Fruit fly (Drosophila melanogaster) whole organism, embryonic: ENCODE results near the gene CG6733.

Source experiments
- Bdp1 ChIP-seq: fragments of 200-800 bp; sonication (Bioruptor generic); optimal IDR thresholded peaks from 3 replicates; lab custom pipeline; 2016; ENCODE audit warnings: missing biosample characterization, missing genetic modification characterization
- Bgb ChIP-seq: fragments of 200-800 bp; sonication (Bioruptor generic); IDR thresholded peaks from 2 replicates; pipeline ENCODE4 v1.3.6; 2022; ENCODE audit warnings: missing biosample characterization, missing genetic modification characterization; ENCODE audit not compliant: partially characterized antibody
- CG10366 ChIP-seq: fragments of 200-800 bp; sonication (Bioruptor generic); IDR thresholded peaks from 2 replicates; pipeline ENCODE4 v1.3.6; 2022; ENCODE audit warnings: missing biosample characterization, missing genetic modification characterization
- CG12659 ChIP-seq: fragments of 200-800 bp; sonication (Bioruptor generic); optimal IDR thresholded peaks from 3 replicates; lab custom pipeline; 2017; ENCODE audit warnings: mild to moderate bottlenecking, missing biosample characterization, missing genetic modification reagents, missing genetic modification characterization
- CG12942 ChIP-seq: fragments of 200-800 bp; sonication (Bioruptor generic); optimal IDR thresholded peaks from 3 replicates; lab custom pipeline; 2016; ENCODE audit warnings: missing biosample characterization, missing genetic modification characterization
- CG15011 ChIP-seq: fragments of 200-800 bp; sonication (Bioruptor generic); optimal IDR thresholded peaks from 3 replicates; lab custom pipeline; 2018; ENCODE audit warnings: missing biosample characterization, mild to moderate bottlenecking, missing genetic modification characterization
- CG18262 ChIP-seq: fragments of 200-800 bp; optimal IDR thresholded peaks from 3 replicates; lab custom pipeline; 2019; ENCODE audit warnings: missing biosample characterization, mild to moderate bottlenecking, missing genetic modification characterization, moderate library complexity
- CG18599 ChIP-seq: fragments of 200-800 bp; sonication (Bioruptor generic); optimal IDR thresholded peaks from 3 replicates; lab custom pipeline; 2017; ENCODE audit warnings: missing biosample characterization, missing genetic modification characterization, mild to moderate bottlenecking, moderate library complexity, missing genetic modification reagents
- CG2678 ChIP-seq: fragments of 200-800 bp; sonication (Bioruptor generic); optimal IDR thresholded peaks from 3 replicates; lab custom pipeline; 2019; ENCODE audit warnings: missing biosample characterization, mild to moderate bottlenecking, missing genetic modification characterization, moderate library complexity
- CG32532 ChIP-seq: fragments of 200-800 bp; sonication (Bioruptor generic); IDR thresholded peaks from 2 replicates; pipeline ENCODE4 v1.3.6; 2022; ENCODE audit warnings: missing biosample characterization, missing genetic modification characterization
- CG3726 ChIP-seq: fragments of 200-800 bp; sonication (Bioruptor generic); IDR thresholded peaks from 3 replicates; pipeline ENCODE4, ENCODE4 v1.3.6; 2022; ENCODE audit warnings: missing biosample characterization, missing genetic modification characterization
- CG6272 ChIP-seq: fragments of 200-800 bp; sonication (Bioruptor generic); IDR thresholded peaks from 2 replicates; pipeline ENCODE4 v1.3.6; 2022; ENCODE audit warnings: missing biosample characterization, missing genetic modification characterization
- CG6791 ChIP-seq: fragments of 200-800 bp; sonication (Bioruptor generic); IDR thresholded peaks from 3 replicates; pipeline ENCODE4 v1.3.6; 2022; ENCODE audit warnings: missing biosample characterization, missing genetic modification characterization; ENCODE audit not compliant: partially characterized antibody
- CG7556 ChIP-seq: fragments of 200-800 bp; sonication (Bioruptor generic); optimal IDR thresholded peaks from 2 replicates; lab custom pipeline; 2017; ENCODE audit warnings: missing biosample characterization, mild to moderate bottlenecking, missing genetic modification characterization
- CG9437 ChIP-seq: fragments of 200-800 bp; sonication (Bioruptor generic); optimal IDR thresholded peaks from 2 replicates; lab custom pipeline; 2018; ENCODE audit warnings: missing biosample characterization, mild to moderate bottlenecking, missing genetic modification characterization
- Chrac-16 ChIP-seq: fragments of 200-800 bp; sonication (Bioruptor generic); optimal IDR thresholded peaks from 3 replicates; lab custom pipeline; 2016; ENCODE audit warnings: missing biosample characterization, missing genetic modification characterization
- Deaf1 ChIP-seq: fragments of 200-800 bp; optimal IDR thresholded peaks from 3 replicates; lab custom pipeline; 2019; ENCODE audit warnings: missing biosample characterization, mild to moderate bottlenecking, missing genetic modification characterization, moderate library complexity
- Dp ChIP-seq: fragments of 200-800 bp; sonication (Bioruptor generic); optimal IDR thresholded peaks from 2 replicates; lab custom pipeline; 2018; ENCODE audit warnings: missing biosample characterization, mild to moderate bottlenecking, missing genetic modification characterization, moderate library complexity
- Dref ChIP-seq: fragments of 200-800 bp; sonication (Bioruptor generic); IDR thresholded peaks from 2 replicates; pipeline ENCODE4 v1.3.6; 2022; ENCODE audit warnings: missing biosample characterization, missing genetic modification characterization
- Fer1 ChIP-seq: fragments of 200-800 bp; sonication (Bioruptor generic); optimal IDR thresholded peaks from 2 replicates; lab custom pipeline; 2017; ENCODE audit warnings: missing biosample characterization, mild to moderate bottlenecking, missing genetic modification characterization
- Hmx ChIP-seq: fragments of 200-800 bp; sonication (Bioruptor generic); optimal IDR thresholded peaks from 2 replicates; lab custom pipeline; 2016; ENCODE audit warnings: missing biosample characterization, missing genetic modification characterization
- Lhr ChIP-seq: fragments of 200-800 bp; sonication (Bioruptor generic); optimal IDR thresholded peaks from 3 replicates; lab custom pipeline; 2017; ENCODE audit warnings: mild to moderate bottlenecking, missing biosample characterization, missing genetic modification reagents, missing genetic modification characterization
- MESR4 ChIP-seq: fragments of 200-800 bp; sonication (Bioruptor generic); optimal IDR thresholded peaks from 2 replicates; lab custom pipeline; 2018; ENCODE audit warnings: missing biosample characterization, mild to moderate bottlenecking, missing genetic modification characterization, moderate library complexity
- Mrtf ChIP-seq: fragments of 200-800 bp; sonication (Bioruptor generic); IDR thresholded peaks from 3 replicates; pipeline ENCODE4 v1.3.6; 2022; ENCODE audit warnings: missing biosample characterization, missing genetic modification characterization
- Oli ChIP-seq: fragments of 200-800 bp; sonication (Bioruptor generic); optimal IDR thresholded peaks from 2 replicates; lab custom pipeline; 2018; ENCODE audit warnings: missing biosample characterization, mild to moderate bottlenecking, missing genetic modification characterization, moderate library complexity
- Optix ChIP-seq: fragments of 200-800 bp; sonication (Bioruptor generic); IDR thresholded peaks from 3 replicates; pipeline ENCODE4 v1.3.6; 2022; ENCODE audit warnings: missing biosample characterization, missing genetic modification characterization
- Ptx1 ChIP-seq: fragments of 200-800 bp; sonication (Bioruptor generic); IDR thresholded peaks from 2 replicates; pipeline ENCODE4 v1.3.6; 2022; ENCODE audit warnings: missing biosample characterization, missing genetic modification characterization
- Six4 ChIP-seq: fragments of 200-800 bp; sonication (Bioruptor generic); optimal IDR thresholded peaks from 2 replicates; lab custom pipeline; 2016; ENCODE audit warnings: missing biosample characterization, missing genetic modification characterization
- Spps ChIP-seq: fragments of 200-800 bp; sonication (Bioruptor generic); optimal IDR thresholded peaks from 2 replicates; lab custom pipeline; 2018; ENCODE audit warnings: missing biosample characterization, mild to moderate bottlenecking, missing genetic modification characterization
- YL-1 ChIP-seq: fragments of 200-800 bp; sonication (Bioruptor generic); optimal IDR thresholded peaks from 3 replicates; lab custom pipeline; 2017; ENCODE audit warnings: missing biosample characterization, mild to moderate bottlenecking, missing genetic modification characterization
- ara ChIP-seq: fragments of 200-800 bp; sonication (Bioruptor generic); IDR thresholded peaks from 2 replicates; pipeline ENCODE4 v1.3.6; 2022; ENCODE audit warnings: missing biosample characterization, missing genetic modification characterization
- chinmo ChIP-seq: fragments of 200-800 bp; sonication (Bioruptor generic); IDR thresholded peaks from 4 replicates; pipeline ENCODE4 v1.3.6; 2022; ENCODE audit warnings: missing biosample characterization, missing genetic modification characterization; ENCODE audit not compliant: partially characterized antibody
- ci ChIP-seq: fragments of 200-800 bp; sonication (Bioruptor generic); IDR thresholded peaks from 3 replicates; pipeline ENCODE4 v1.3.6; 2022; ENCODE audit warnings: missing biosample characterization, missing genetic modification characterization
- fru ChIP-seq: fragments of >200 bp; optimal IDR thresholded peaks from 2 replicates; lab custom pipeline; 2017
- ftz-f1 ChIP-seq: fragments of 200-800 bp; sonication (Bioruptor generic); optimal IDR thresholded peaks from 2 replicates; lab custom pipeline; 2016; ENCODE audit warnings: missing biosample characterization, missing genetic modification characterization
- gfzf ChIP-seq: fragments of 200-800 bp; sonication (Bioruptor generic); optimal IDR thresholded peaks from 2 replicates; lab custom pipeline; 2016; ENCODE audit warnings: missing biosample characterization, mild to moderate bottlenecking, missing genetic modification characterization, moderate library complexity
- kni ChIP-seq: fragments of 200-800 bp; sonication (Bioruptor generic); optimal IDR thresholded peaks from 3 replicates; lab custom pipeline; 2017; ENCODE audit warnings: mild to moderate bottlenecking, missing biosample characterization, missing genetic modification reagents, missing genetic modification characterization
- lmd ChIP-seq: fragments of 200-800 bp; sonication (Bioruptor generic); IDR thresholded peaks from 2 replicates; pipeline ENCODE4 v1.3.6; 2022; ENCODE audit warnings: missing biosample characterization, missing genetic modification characterization
- nom ChIP-seq: fragments of 200-800 bp; sonication (Bioruptor generic); optimal IDR thresholded peaks from 2 replicates; lab custom pipeline; 2017; ENCODE audit warnings: missing biosample characterization, missing genetic modification characterization, mild to moderate bottlenecking, moderate library complexity, missing genetic modification reagents
- phol ChIP-seq: fragments of 200-800 bp; sonication (Bioruptor generic); optimal IDR thresholded peaks from 3 replicates; lab custom pipeline; 2018; ENCODE audit warnings: missing biosample characterization, mild to moderate bottlenecking, missing genetic modification characterization, moderate library complexity
- row ChIP-seq: fragments of 200-800 bp; sonication (Bioruptor generic); IDR thresholded peaks from 3 replicates; pipeline ENCODE4 v1.3.6; 2022; ENCODE audit warnings: missing biosample characterization, missing genetic modification characterization
- sob ChIP-seq: fragments of 200-800 bp; sonication (Bioruptor generic); IDR thresholded peaks from 2 replicates; pipeline ENCODE4 v1.3.6; 2022; ENCODE audit warnings: missing biosample characterization, missing genetic modification characterization
- unc-4 ChIP-seq: fragments of 200-800 bp; sonication (Bioruptor generic); IDR thresholded peaks from 2 replicates; pipeline ENCODE4 v1.3.6; 2022; ENCODE audit warnings: missing biosample characterization, missing genetic modification characterization; ENCODE audit not compliant: partially characterized antibody
- unpg ChIP-seq: fragments of 200-800 bp; sonication (Bioruptor generic); optimal IDR thresholded peaks from 3 replicates; lab custom pipeline; 2018; ENCODE audit warnings: missing biosample characterization, mild to moderate bottlenecking, missing genetic modification characterization, moderate library complexity
- vnd ChIP-seq: fragments of 200-800 bp; sonication (Bioruptor generic); IDR thresholded peaks from 3 replicates; pipeline ENCODE4 v1.3.6; 2022; ENCODE audit warnings: missing biosample characterization, missing genetic modification characterization; ENCODE audit not compliant: partially characterized antibody
- vvl ChIP-seq: fragments of 200-800 bp; sonication (Bioruptor generic); IDR thresholded peaks from 2 replicates; pipeline ENCODE4 v1.3.6; 2022; ENCODE audit warnings: missing biosample characterization, missing genetic modification characterization

The CG6733 gene

DNA sequence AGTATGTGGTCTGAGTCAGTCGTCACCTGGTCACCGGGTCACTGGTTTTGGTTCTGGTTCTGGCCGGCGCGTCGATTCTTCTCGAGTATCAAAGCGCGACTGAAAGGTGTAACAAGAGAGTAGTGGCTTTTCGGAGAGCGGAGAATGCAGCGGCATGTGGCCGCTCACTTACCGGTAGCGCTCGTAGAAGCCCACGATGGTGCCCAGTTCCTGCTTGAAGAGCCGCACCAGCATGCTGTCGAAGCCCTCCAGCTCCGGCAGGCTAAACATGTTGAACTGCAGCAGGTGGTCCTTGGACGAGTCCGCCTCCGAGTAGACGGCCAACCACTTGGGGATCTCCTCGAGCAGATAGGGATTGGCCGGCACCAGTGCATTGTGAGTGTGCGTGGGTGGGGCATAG, 38.7 kb upstream of the CG6733 start, which contains the start of gene Ctns:
Ctns (minus strand) TSS at position 101 of the 400 bp plus-strand sequence.
- TF ChIP-seq lmd (GFP tag; lab: Robert Waterston, UW): peak; percentile 15; the same call in 1 of the 2 replicates
- no peak for TF ChIP-seq Lhr (GFP tag; lab: Kevin White, UChicago)
- no peak for TF ChIP-seq Spps (tag; lab: Kevin White, UChicago)
- no peak for TF ChIP-seq CG7556 (GFP tag; lab: Kevin White, UChicago)

DNA sequence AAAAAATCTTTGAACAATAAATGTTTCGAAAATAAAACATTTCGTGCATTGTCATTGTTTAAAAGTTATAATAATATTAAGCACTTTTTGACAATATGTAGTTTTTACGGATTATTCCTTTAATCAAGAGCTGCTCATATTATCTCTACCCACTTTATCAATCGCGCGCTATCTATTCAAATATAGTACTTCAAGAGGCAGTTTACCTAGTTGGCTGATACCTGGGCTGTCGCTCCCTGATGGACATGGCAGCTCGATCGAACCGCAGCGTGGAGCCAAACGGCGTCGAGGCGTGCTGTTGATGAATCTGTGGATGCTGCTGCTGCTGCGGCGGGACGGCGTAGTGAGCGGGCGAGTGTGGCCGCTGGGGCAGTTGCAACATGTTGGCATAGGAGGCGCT, 37.4 kb upstream of the CG6733 start:
- TF ChIP-seq CG18599 (GFP tag; lab: Kevin White, UChicago): no peak

DNA sequence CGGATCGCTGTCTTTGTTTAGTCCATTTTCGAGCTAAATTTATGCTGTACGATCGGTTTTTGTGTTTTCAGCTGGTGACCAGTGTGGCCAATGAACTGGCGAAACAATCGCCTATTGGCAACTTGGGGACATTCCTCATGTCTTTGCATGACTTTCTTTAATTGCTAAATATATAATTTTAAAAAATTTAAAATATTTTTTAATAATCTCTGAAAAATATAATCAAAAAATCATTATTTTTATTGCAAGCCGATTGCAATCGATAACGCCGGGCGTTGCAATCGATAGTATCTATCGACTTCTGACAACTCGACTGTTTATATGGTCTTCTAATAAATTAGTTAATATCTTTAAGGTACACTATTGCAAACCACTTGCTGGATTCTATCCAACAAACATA, 36.3 kb upstream of the CG6733 start, which contains the start of the genes sav and Ublcp1:
sav (minus strand) TSS at position 96 of the 400 bp plus-strand sequence.
Ublcp1 (plus strand) TSS at position 285 of the 400 bp plus-strand sequence.
- TF ChIP-seq ftz-f1 (GFP tag; lab: Kevin White, UChicago) (no peak), CG3726 (GFP tag; lab: Robert Waterston, UW) (no peak), Deaf1 (tag; lab: Kevin White, UChicago) (peak; percentile 21), Bgb (GFP tag; lab: Robert Waterston, UW) (peak; percentile 87), vnd (peak; percentile 90), Optix (GFP tag; lab: Robert Waterston, UW) (no peak), Fer1 (GFP tag; lab: Kevin White, UChicago) (peak; percentile 41), Mrtf (no peak), Oli (peak; percentile 16), ci (no peak), Six4 (GFP tag; lab: Kevin White, UChicago) (no peak), ara (GFP tag; lab: Robert Waterston, UW) (no peak), CG18262 (tag; lab: Kevin White, UChicago) (peak; percentile 55), CG15011 (no peak), YL-1 (GFP tag; lab: Kevin White, UChicago) (peak; percentile 88), MESR4 (peak; percentile 10), kni (GFP tag; lab: Kevin White, UChicago) (no peak), CG6272 (GFP tag; lab: Robert Waterston, UW) (peak; percentile 19; the same call in 1 of the 2 replicates), CG6791 (GFP tag; lab: Robert Waterston, UW) (peak; percentile 88), unc-4 (GFP tag; lab: Robert Waterston, UW) (peak; percentile 90), gfzf (GFP tag; lab: Kevin White, UChicago) (peak; percentile 60), CG9437 (GFP tag; lab: Kevin White, UChicago) (no peak), CG12659 (GFP tag; lab: Kevin White, UChicago) (peak; percentile 65), Bdp1 (no peak), phol (tag; lab: Kevin White, UChicago) (peak; percentile 57), chinmo (GFP tag; lab: Robert Waterston, UW) (peak; percentile 71; the same call in 3 of the 4 replicates), Hmx (GFP tag; lab: Kevin White, UChicago) (no peak), vvl (peak; percentile 35), Dp (GFP tag; lab: Kevin White, UChicago) (peak; percentile 36), CG10366 (GFP tag; lab: Robert Waterston, UW) (no peak), row (peak; percentile 67), CG2678 (tag; lab: Kevin White, UChicago) (peak; percentile 30), unpg (GFP tag; lab: Kevin White, UChicago) (peak; percentile 36), Dref (GFP tag; lab: Robert Waterston, UW) (peak; percentile 82), CG12942 (GFP tag; lab: Kevin White, UChicago) (peak; percentile 0), sob (GFP tag; lab: Robert Waterston, UW) (0 out of 2 replicates have a peak, but pooled peaks have one; percentile 19), Chrac-16 (GFP tag; lab: Kevin White, UChicago) (peak; percentile 17), Ptx1 (GFP tag; lab: Robert Waterston, UW) (0 out of 2 replicates have a peak, but pooled peaks have one; percentile 7), nom (GFP tag; lab: Kevin White, UChicago) (no peak), CG32532 (GFP tag; lab: Robert Waterston, UW) (0 out of 2 replicates have a peak, but pooled peaks have one; percentile 14), fru (lab: Kevin White, UChicago) (no peak)
